Worm (Caenorhabditis elegans): Measurements from ENCODE around the gene ifb-2.
"Not testable (repeated sequence)": the region's sequence is repeated elsewhere in the genome, so short reads cannot be mapped to it uniquely, and the experiment has no call there.

Gene ifb-2

ce11 chrII:5751353-5751752, 1.4 kb downstream of the ifb-2 start:
- TF ChIP-seq fos-1 (tag; optimal IDR thresholded peaks at IDR 0.05) (peak; percentile 76), lin-11 (tag; optimal IDR thresholded peaks at IDR 0.05) (no peak), crh-2 (tag; optimal IDR thresholded peaks at IDR 0.05) (peak; percentile 10), nhr-129 (tag; optimal IDR thresholded peaks at IDR 0.05) (no peak), unc-39 (tag; optimal IDR thresholded peaks at IDR 0.05) (no peak), sma-9 (GFP tag; optimal IDR thresholded peaks at IDR 0.05) (peak; percentile 16), sma-9 (tag; optimal IDR thresholded peaks at IDR 0.05) (no peak)

- TF ChIP-seq sem-4 (tag; optimal IDR thresholded peaks at IDR 0.05) (no peak), Y55F3AM.14 (GFP tag; optimal IDR thresholded peaks at IDR 0.05) (no peak), lin-11 (tag; optimal IDR thresholded peaks at IDR 0.05) (no peak), fos-1 (tag; optimal IDR thresholded peaks at IDR 0.05) (no peak), elt-1 (tag; optimal IDR thresholded peaks at IDR 0.05) (no peak), ztf-11 (tag; optimal IDR thresholded peaks at IDR 0.05) (no peak)
These were observed 4.2 kb downstream of the ifb-2 start, which contains the start of gene F10C1.8 for ce11 chrII:5754168-5754567. TSS of gene F10C1.8 (plus strand) at chrII:5754468.

- TF ChIP-seq crh-2, elt-3, nhr-21 (tag; optimal IDR thresholded peaks at IDR 0.05): not testable (repeated sequence)
These were observed 7.7 kb downstream of the ifb-2 start, which contains the start of the genes F10C1.3 and F10C1.23 for ce11 chrII:5757656-5758055. TSS of gene F10C1.3 (minus strand) at chrII:5757756. TSS of gene F10C1.23 (plus strand) at chrII:5758040.

ce11 chrII:5765318-5765717, 15.3 kb downstream of the ifb-2 start, which contains the start of gene ifb-1:
TSS of gene ifb-1 (plus strand) at chrII:5765618.
- TF ChIP-seq elt-3 (tag; optimal IDR thresholded peaks at IDR 0.05) (no peak), elt-1 (tag; optimal IDR thresholded peaks at IDR 0.05) (no peak), blmp-1 (tag; optimal IDR thresholded peaks at IDR 0.05; ENCODE audit: insufficient read depth) (no peak), lin-39 (tag; optimal IDR thresholded peaks at IDR 0.05) (no peak), ztf-1 (GFP tag; conservative IDR thresholded peaks at IDR 0.05) (no peak), nhr-6 (tag; optimal IDR thresholded peaks at IDR 0.05) (no peak), unc-39 (tag; optimal IDR thresholded peaks at IDR 0.05) (no peak), snpc-4 (tag; optimal IDR thresholded peaks at IDR 0.05) (no peak), sma-9 (GFP tag; optimal IDR thresholded peaks at IDR 0.05) (no peak), sma-9 (tag; optimal IDR thresholded peaks at IDR 0.05) (no peak), mbf-1 (tag; optimal IDR thresholded peaks at IDR 0.05) (no peak), sma-3 (GFP tag; optimal IDR thresholded peaks at IDR 0.05) (no peak), sem-4 (tag; optimal IDR thresholded peaks at IDR 0.05) (no peak), F13H6.1 (tag; optimal IDR thresholded peaks at IDR 0.05) (no peak), nhr-237 (tag; optimal IDR thresholded peaks at IDR 0.05) (no peak), ZK546.5 (tag; optimal IDR thresholded peaks at IDR 0.05) (no peak)

- TF ChIP-seq ceh-16 (tag; optimal IDR thresholded peaks at IDR 0.05) (peak; percentile 19), lin-11 (tag; optimal IDR thresholded peaks at IDR 0.05) (no peak), fos-1 (tag; optimal IDR thresholded peaks at IDR 0.05) (no peak), mab-5 (tag; optimal IDR thresholded peaks at IDR 0.05) (no peak), lin-39 (tag; optimal IDR thresholded peaks at IDR 0.05) (no peak), ztf-11 (tag; optimal IDR thresholded peaks at IDR 0.05) (no peak), nhr-6 (tag; optimal IDR thresholded peaks at IDR 0.05) (no peak), ceh-82 (tag; optimal IDR thresholded peaks at IDR 0.05) (no peak), ztf-4 (tag; optimal IDR thresholded peaks at IDR 0.05) (no peak), unc-62 (GFP tag; optimal IDR thresholded peaks at IDR 0.05) (no peak), mbf-1 (tag; optimal IDR thresholded peaks at IDR 0.05) (no peak), Y55F3AM.14 (GFP tag; optimal IDR thresholded peaks at IDR 0.05) (no peak), sma-9 (GFP tag; optimal IDR thresholded peaks at IDR 0.05) (peak; percentile 43), sma-9 (tag; optimal IDR thresholded peaks at IDR 0.05) (no peak), peb-1 (tag; optimal IDR thresholded peaks at IDR 0.05) (no peak), unc-39 (tag; optimal IDR thresholded peaks at IDR 0.05) (no peak), nhr-11 (tag; optimal IDR thresholded peaks at IDR 0.05) (no peak), ztf-1 (GFP tag; conservative IDR thresholded peaks at IDR 0.05) (no peak), C34F6.9 (tag; optimal IDR thresholded peaks at IDR 0.05) (no peak), nhr-237 (tag; optimal IDR thresholded peaks at IDR 0.05) (no peak), elt-1 (tag; optimal IDR thresholded peaks at IDR 0.05) (peak; percentile 8), F13H6.1 (tag; optimal IDR thresholded peaks at IDR 0.05) (no peak), nhr-25 (tag; optimal IDR thresholded peaks at IDR 0.05) (peak; percentile 0), nhr-12 (tag; optimal IDR thresholded peaks at IDR 0.05) (no peak), aly-2 (tag; optimal IDR thresholded peaks at IDR 0.05) (no peak), mdl-1 (tag; optimal IDR thresholded peaks at IDR 0.05) (no peak), nhr-129 (tag; optimal IDR thresholded peaks at IDR 0.05) (no peak), R02D3.7 (tag; optimal IDR thresholded peaks at IDR 0.05) (no peak), alr-1 (tag; optimal IDR thresholded peaks at IDR 0.05) (no peak)
These were observed 18.4 kb downstream of the ifb-2 start for ce11 chrII:5768274-5768820.
